Fruit fly (Drosophila melanogaster) whole organism, embryonic: ENCODE data around the gene Mlp84B.

Experiments
- Aef1 ChIP-seq: fragments of 200-800 bp; sonication (Bioruptor generic); IDR thresholded peaks from 3 replicates; pipeline ENCODE4 v1.3.6; 2022; ENCODE audit warnings: missing biosample characterization, missing genetic modification characterization
- Asciz ChIP-seq: fragments of 200-800 bp; sonication (Bioruptor generic); optimal IDR thresholded peaks from 2 replicates; lab custom pipeline; 2017; ENCODE audit warnings: missing biosample characterization, mild to moderate bottlenecking, missing genetic modification characterization, missing genetic modification reagents
- BEAF-32 ChIP-seq: fragments of 200-800 bp; sonication (Bioruptor generic); optimal IDR thresholded peaks from 3 replicates; lab custom pipeline; 2017; ENCODE audit warnings: missing biosample characterization, missing genetic modification characterization, mild to moderate bottlenecking, moderate library complexity, missing genetic modification reagents
- CG10209 ChIP-seq: fragments of 200-800 bp; sonication (Bioruptor generic); optimal IDR thresholded peaks from 3 replicates; lab custom pipeline; 2017; ENCODE audit warnings: missing biosample characterization, mild to moderate bottlenecking, missing genetic modification characterization, missing genetic modification reagents
- CG10274 ChIP-seq: fragments of 200-800 bp; sonication (Bioruptor generic); optimal IDR thresholded peaks from 3 replicates; lab custom pipeline; 2017; ENCODE audit warnings: missing biosample characterization, mild to moderate bottlenecking, missing genetic modification characterization
- CG11093 ChIP-seq: fragments of 200-800 bp; sonication (Bioruptor generic); IDR thresholded peaks from 3 replicates; pipeline ENCODE4 v1.3.6; 2022; ENCODE audit warnings: missing biosample characterization, missing genetic modification characterization
- CG13624 ChIP-seq: fragments of 200-800 bp; sonication (Bioruptor generic); optimal IDR thresholded peaks from 2 replicates; lab custom pipeline; 2016; ENCODE audit warnings: missing biosample characterization, missing genetic modification characterization
- CG17328 ChIP-seq: fragments of 200-800 bp; sonication (Bioruptor generic); IDR thresholded peaks from 2 replicates; pipeline ENCODE4 v1.3.6; 2022; ENCODE audit warnings: missing biosample characterization, missing genetic modification characterization
- CG17361 ChIP-seq: fragments of 200-800 bp; sonication (Bioruptor generic); IDR thresholded peaks from 3 replicates; pipeline ENCODE4 v1.3.6; 2022; ENCODE audit warnings: missing biosample characterization, missing genetic modification characterization
- CG1792 ChIP-seq: fragments of 200-800 bp; sonication (Bioruptor generic); optimal IDR thresholded peaks from 2 replicates; lab custom pipeline; 2016; ENCODE audit warnings: missing biosample characterization, missing genetic modification characterization
- CG2202 ChIP-seq: fragments of 200-800 bp; sonication (Bioruptor generic); optimal IDR thresholded peaks from 2 replicates; lab custom pipeline; 2018; ENCODE audit warnings: missing biosample characterization, mild to moderate bottlenecking, missing genetic modification characterization
- CG30403 ChIP-seq: fragments of 200-800 bp; sonication (Bioruptor generic); optimal IDR thresholded peaks from 3 replicates; lab custom pipeline; 2016; ENCODE audit warnings: missing biosample characterization, missing genetic modification characterization
- CG30431 ChIP-seq: fragments of 200-800 bp; sonication (Bioruptor generic); optimal IDR thresholded peaks from 2 replicates; lab custom pipeline; 2017; ENCODE audit warnings: missing biosample characterization, missing genetic modification characterization
- CG34376 ChIP-seq: fragments of 200-800 bp; sonication (Bioruptor generic); optimal IDR thresholded peaks from 2 replicates; lab custom pipeline; 2018; ENCODE audit warnings: missing biosample characterization, mild to moderate bottlenecking, missing genetic modification characterization
- CG4328 ChIP-seq: fragments of 200-800 bp; sonication (Bioruptor generic); optimal IDR thresholded peaks from 3 replicates; lab custom pipeline; 2017; ENCODE audit warnings: missing biosample characterization, missing genetic modification reagents, missing genetic modification characterization
- CG6175 ChIP-seq: fragments of 200-800 bp; sonication (Bioruptor generic); IDR thresholded peaks from 3 replicates; pipeline ENCODE4 v1.3.6; 2022; ENCODE audit warnings: missing biosample characterization, missing genetic modification characterization
- Dll ChIP-seq: fragments of 200-800 bp; sonication (Bioruptor generic); IDR thresholded peaks from 4 replicates; pipeline ENCODE4 v1.3.6; 2022; ENCODE audit warnings: missing biosample characterization, missing genetic modification characterization; ENCODE audit not compliant: partially characterized antibody
- Gug ChIP-seq: fragments of 200-800 bp; sonication (Bioruptor generic); IDR thresholded peaks from 4 replicates; pipeline ENCODE4 v1.3.6; 2022; ENCODE audit warnings: missing biosample characterization, missing genetic modification characterization
- HHEX ChIP-seq: fragments of 200-800 bp; sonication (Bioruptor generic); optimal IDR thresholded peaks from 3 replicates; lab custom pipeline; 2017; ENCODE audit warnings: missing biosample characterization, mild to moderate bottlenecking, missing genetic modification characterization, missing genetic modification reagents
- HLHmδ ChIP-seq: fragments of 200-800 bp; sonication (Bioruptor generic); optimal IDR thresholded peaks from 2 replicates; lab custom pipeline; 2018; ENCODE audit warnings: missing biosample characterization, mild to moderate bottlenecking, missing genetic modification characterization, moderate library complexity
- Nf-YC ChIP-seq: fragments of 200-800 bp; optimal IDR thresholded peaks from 3 replicates; lab custom pipeline; 2019; ENCODE audit warnings: missing biosample characterization, mild to moderate bottlenecking, missing genetic modification characterization, moderate library complexity
- Poxn ChIP-seq: fragments of 200-800 bp; sonication (Bioruptor generic); IDR thresholded peaks from 2 replicates; pipeline ENCODE4 v1.3.6; 2022; ENCODE audit warnings: missing biosample characterization, missing genetic modification characterization
- Tbp ChIP-seq: fragments of >200 bp; optimal IDR thresholded peaks from 2 replicates; lab custom pipeline; 2018; ENCODE audit warnings: missing biosample characterization, missing genetic modification characterization
- Xbp1 ChIP-seq: fragments of 200-800 bp; sonication (Bioruptor generic); optimal IDR thresholded peaks from 3 replicates; lab custom pipeline; 2016; ENCODE audit warnings: missing biosample characterization, mild to moderate bottlenecking, missing genetic modification characterization
- ap ChIP-seq: fragments of 200-800 bp; sonication (Bioruptor generic); IDR thresholded peaks from 2 replicates; pipeline ENCODE4 v1.3.6; 2022; ENCODE audit warnings: missing biosample characterization, missing genetic modification characterization
- chm ChIP-seq: fragments of 200-800 bp; sonication (Bioruptor generic); IDR thresholded peaks from 2 replicates; pipeline ENCODE4 v1.3.6; 2022; ENCODE audit warnings: missing biosample characterization, missing genetic modification characterization
- crc ChIP-seq: fragments of 200-800 bp; sonication (Bioruptor generic); optimal IDR thresholded peaks from 2 replicates; lab custom pipeline; 2016; ENCODE audit warnings: missing biosample characterization, missing genetic modification characterization
- dmrt11E ChIP-seq: fragments of 200-800 bp; sonication (Bioruptor generic); optimal IDR thresholded peaks from 3 replicates; lab custom pipeline; 2018; ENCODE audit warnings: missing biosample characterization, mild to moderate bottlenecking, missing genetic modification characterization, moderate library complexity
- fd102C ChIP-seq: fragments of 200-800 bp; sonication (Bioruptor generic); optimal IDR thresholded peaks from 2 replicates; lab custom pipeline; 2018; ENCODE audit warnings: missing biosample characterization, mild to moderate bottlenecking, missing genetic modification characterization, moderate library complexity
- gem ChIP-seq: fragments of 200-800 bp; sonication (Bioruptor generic); optimal IDR thresholded peaks from 2 replicates; lab custom pipeline; 2019; ENCODE audit warnings: missing biosample characterization, mild to moderate bottlenecking, missing genetic modification characterization, moderate library complexity
- gro ChIP-seq: fragments of 200-800 bp; sonication (Bioruptor generic); optimal IDR thresholded peaks from 2 replicates; lab custom pipeline; 2016; ENCODE audit warnings: missing biosample characterization, missing genetic modification characterization
- h ChIP-seq: fragments of >200 bp; optimal IDR thresholded peaks from 2 replicates; lab custom pipeline; 2017
- ken ChIP-seq: fragments of 200-800 bp; sonication (Bioruptor generic); IDR thresholded peaks from 3 replicates; pipeline ENCODE4 v1.3.6; 2022; ENCODE audit warnings: missing biosample characterization, missing genetic modification characterization
- lmd ChIP-seq: fragments of 200-800 bp; sonication (Bioruptor generic); IDR thresholded peaks from 2 replicates; pipeline ENCODE4 v1.3.6; 2022; ENCODE audit warnings: missing biosample characterization, missing genetic modification characterization
- lov ChIP-seq, 2 experiments: fragments of 200-800 bp in 1 of 2; fragments of >200 bp in 1 of 2; sonication (Bioruptor generic) in 1 of 2; IDR thresholded peaks in 1 of 2; optimal IDR thresholded peaks in 1 of 2; 2 replicates in 1 of 2; 3 replicates in 1 of 2; pipeline versions ENCODE4 v1.3.6 to Lab custom; 2017 to 2022; ENCODE audit warnings: missing biosample characterization in 1 of 2, missing genetic modification characterization in 1 of 2
- nau ChIP-seq: fragments of 200-800 bp; sonication (Bioruptor generic); optimal IDR thresholded peaks from 3 replicates; lab custom pipeline; 2017; ENCODE audit warnings: missing biosample characterization, mild to moderate bottlenecking, missing genetic modification characterization, missing genetic modification reagents
- onecut ChIP-seq: fragments of 200-800 bp; sonication (Bioruptor generic); IDR thresholded peaks from 2 replicates; pipeline ENCODE4 v1.3.6; 2022; ENCODE audit warnings: missing biosample characterization, missing genetic modification characterization
- org-1 ChIP-seq: fragments of 200-800 bp; sonication (Bioruptor generic); optimal IDR thresholded peaks from 2 replicates; lab custom pipeline; 2017; ENCODE audit warnings: missing biosample characterization, missing genetic modification characterization
- pan ChIP-seq, 4 experiments: fragments of >200 bp in 3 of 4; fragments of 200-800 bp in 1 of 4; sonication (Bioruptor generic) in 1 of 4; optimal IDR thresholded peaks in 3 of 4; IDR thresholded peaks in 1 of 4; 2 replicates each; pipeline versions ENCODE4 v1.3.6 to Lab custom; 2017 to 2022; ENCODE audit warnings: missing biosample characterization in 2 of 4, missing genetic modification characterization in 2 of 4, mixed read lengths in 1 of 4
- pfk ChIP-seq: fragments of 200-800 bp; sonication (Bioruptor generic); optimal IDR thresholded peaks from 2 replicates; lab custom pipeline; 2018; ENCODE audit warnings: missing biosample characterization, mild to moderate bottlenecking, missing genetic modification characterization, moderate library complexity
- salm ChIP-seq: fragments of 200-800 bp; sonication (Bioruptor generic); optimal IDR thresholded peaks from 2 replicates; lab custom pipeline; 2018; ENCODE audit warnings: missing biosample characterization, mild to moderate bottlenecking, missing genetic modification characterization
- seq ChIP-seq: fragments of 200-800 bp; sonication (Bioruptor generic); IDR thresholded peaks from 2 replicates; pipeline ENCODE4 v1.3.6; 2022; ENCODE audit warnings: missing biosample characterization, missing genetic modification characterization
- shn ChIP-seq: fragments of 200-800 bp; sonication (Bioruptor generic); optimal IDR thresholded peaks from 3 replicates; lab custom pipeline; 2016; ENCODE audit warnings: missing biosample characterization, missing genetic modification characterization
- slou ChIP-seq: fragments of 200-800 bp; sonication (Bioruptor generic); optimal IDR thresholded peaks from 3 replicates; lab custom pipeline; 2016; ENCODE audit warnings: missing biosample characterization, missing genetic modification characterization
- sna ChIP-seq: fragments of 200-800 bp; sonication (Bioruptor generic); IDR thresholded peaks from 2 replicates; pipeline ENCODE4 v1.3.6; 2022; ENCODE audit warnings: missing biosample characterization, missing genetic modification characterization; ENCODE audit not compliant: partially characterized antibody
- tgo ChIP-seq: fragments of 200-800 bp; sonication (Bioruptor generic); IDR thresholded peaks from 3 replicates; pipeline ENCODE4 v1.3.6; 2022; ENCODE audit warnings: missing biosample characterization, missing genetic modification characterization
- toy ChIP-seq: fragments of 200-800 bp; sonication (Bioruptor generic); IDR thresholded peaks from 2 replicates; pipeline ENCODE4 v1.3.6; 2022; ENCODE audit warnings: missing biosample characterization, missing genetic modification characterization
- tx ChIP-seq: fragments of 200-800 bp; sonication (Bioruptor generic); optimal IDR thresholded peaks from 2 replicates; lab custom pipeline; 2016; ENCODE audit warnings: missing biosample characterization, missing genetic modification characterization
- wor ChIP-seq: fragments of 200-800 bp; sonication (Bioruptor generic); IDR thresholded peaks from 2 replicates; pipeline ENCODE4 v1.3.6; 2022; ENCODE audit warnings: missing biosample characterization, missing genetic modification characterization
- zfh1 ChIP-seq: fragments of 200-800 bp; sonication (Bioruptor generic); IDR thresholded peaks from 3 replicates; pipeline ENCODE4 v1.3.6; 2022; ENCODE audit warnings: missing biosample characterization, missing genetic modification characterization

The Mlp84B gene

DNA sequence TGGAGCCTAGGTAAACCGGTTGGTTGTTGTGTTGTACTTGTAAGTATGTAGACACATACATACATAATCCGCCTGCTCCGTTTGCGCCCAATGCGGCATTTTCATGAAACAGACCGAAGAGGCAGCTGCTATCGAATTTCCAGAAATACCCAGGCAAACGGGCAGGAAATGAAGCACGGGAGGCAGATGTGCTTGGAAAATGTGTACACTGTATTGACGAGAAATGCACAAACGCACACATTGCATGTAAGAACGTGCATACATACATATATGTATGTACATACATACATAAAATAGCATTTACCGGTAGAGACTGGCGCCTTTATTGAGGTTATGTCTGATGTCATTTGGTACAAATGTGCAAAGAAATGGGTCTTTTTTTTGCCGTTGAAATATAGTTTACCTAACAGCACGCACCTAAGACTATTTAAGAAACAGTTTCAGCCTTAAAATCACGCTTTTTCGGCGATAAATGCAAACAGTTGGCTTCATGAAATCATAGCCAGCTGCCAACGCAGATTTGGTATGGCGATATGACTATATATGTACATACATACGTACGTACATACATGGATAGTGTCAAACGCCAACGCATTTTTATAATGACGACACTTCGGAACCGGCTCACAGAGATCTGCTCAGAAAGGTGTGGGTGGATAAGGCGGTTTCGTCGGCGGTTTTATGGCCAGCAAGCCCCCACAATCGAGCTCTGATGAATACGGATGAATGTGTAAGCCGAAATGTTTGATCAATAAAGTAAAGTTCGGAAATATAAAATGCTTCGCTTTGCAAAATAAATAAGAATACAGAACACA, 27.8 kb downstream of the Mlp84B start (continued):
- TF ChIP-seq gem (tag; lab: Kevin White, UChicago) (no peak), lmd (GFP tag; lab: Robert Waterston, UW) (no peak), Nf-YC (no peak), tgo (GFP tag; lab: Robert Waterston, UW) (no peak), Xbp1 (no peak), crc (GFP tag; lab: Kevin White, UChicago) (no peak), pan (optimal IDR thresholded peaks at IDR 0.05; lab: Kevin White, UChicago) (no peak), pan (GFP tag; optimal IDR thresholded peaks at IDR 0.05 in 1 of 2, IDR thresholded peaks at IDR 0.05 in 1 of 2) (no peak), CG34376 (GFP tag; lab: Kevin White, UChicago) (no peak), Aef1 (GFP tag; lab: Robert Waterston, UW) (no peak), CG17361 (GFP tag; lab: Robert Waterston, UW) (no peak), Dll (GFP tag; lab: Robert Waterston, UW) (no peak), CG10209 (GFP tag; lab: Kevin White, UChicago) (peak; percentile 15), CG17328 (no peak), CG11093 (GFP tag; lab: Robert Waterston, UW) (no peak), Asciz (GFP tag; lab: Kevin White, UChicago) (no peak), ken (GFP tag; lab: Robert Waterston, UW) (no peak), sna (GFP tag; lab: Robert Waterston, UW) (no peak), lov (optimal IDR thresholded peaks at IDR 0.05; lab: Kevin White, UChicago) (no peak), lov (GFP tag; IDR thresholded peaks at IDR 0.05; lab: Robert Waterston, UW) (no peak), nau (GFP tag; lab: Kevin White, UChicago) (no peak), HHEX (GFP tag; lab: Kevin White, UChicago) (no peak), salm (tag; lab: Kevin White, UChicago) (no peak), seq (GFP tag; lab: Robert Waterston, UW) (no peak), wor (GFP tag; lab: Robert Waterston, UW) (no peak), tx (peak; percentile 31), CG1792 (GFP tag; lab: Kevin White, UChicago) (no peak), ap (GFP tag; lab: Robert Waterston, UW) (no peak), CG4328 (GFP tag; lab: Kevin White, UChicago) (no peak), CG13624 (GFP tag; lab: Kevin White, UChicago) (no peak), org-1 (GFP tag; lab: Kevin White, UChicago) (no peak), CG30403 (GFP tag; lab: Kevin White, UChicago) (no peak), pfk (GFP tag; lab: Kevin White, UChicago) (no peak), toy (GFP tag; lab: Robert Waterston, UW) (no peak), h (lab: Kevin White, UChicago) (no peak), BEAF-32 (no peak), dmrt11E (no peak), onecut (peak; percentile 62; the same call in 1 of the 2 replicates), zfh1 (GFP tag; lab: Robert Waterston, UW) (no peak), fd102C (GFP tag; lab: Kevin White, UChicago) (no peak), Tbp (GFP tag; lab: Kevin White, UChicago) (no peak), Gug (GFP tag; lab: Robert Waterston, UW) (no peak), HLHmδ (GFP tag; lab: Kevin White, UChicago) (peak; percentile 61), CG10274 (GFP tag; lab: Kevin White, UChicago) (no peak), slou (GFP tag; lab: Kevin White, UChicago) (no peak), shn (GFP tag; lab: Kevin White, UChicago) (no peak), Poxn (no peak), gro (GFP tag; lab: Kevin White, UChicago) (no peak), CG30431 (GFP tag; lab: Kevin White, UChicago) (no peak), CG6175 (GFP tag; lab: Robert Waterston, UW) (no peak), CG2202 (tag; lab: Kevin White, UChicago) (no peak), chm (GFP tag; lab: Robert Waterston, UW) (peak; percentile 45; the same call in 1 of the 2 replicates)
